Fruit fly (Drosophila melanogaster) whole organism, pupa: ENCODE measurements around the gene CG6254.

Experiments used
- CG10348 ChIP-seq: fragments of 200-800 bp; sonication (Bioruptor generic); IDR thresholded peaks from 2 replicates; pipeline ENCODE4 v1.3.6; 2022; ENCODE audit warnings: missing biosample characterization, missing genetic modification characterization
- CG12605 ChIP-seq: fragments of 200-800 bp; sonication (Bioruptor generic); IDR thresholded peaks from 2 replicates; pipeline ENCODE4 v1.3.6; 2022; ENCODE audit warnings: missing biosample characterization, missing genetic modification characterization
- CG13204 ChIP-seq: fragments of 200-800 bp; sonication (Bioruptor generic); optimal IDR thresholded peaks from 2 replicates; lab custom pipeline; 2018; ENCODE audit warnings: missing biosample characterization, mild to moderate bottlenecking, missing genetic modification characterization, moderate library complexity
- CG14655 ChIP-seq: fragments of 200-800 bp; sonication (Bioruptor generic); optimal IDR thresholded peaks from 3 replicates; lab custom pipeline; 2017; ENCODE audit warnings: mild to moderate bottlenecking, missing biosample characterization, missing genetic modification reagents, missing genetic modification characterization
- CG15710 ChIP-seq: fragments of 200-800 bp; sonication (Bioruptor generic); optimal IDR thresholded peaks from 2 replicates; lab custom pipeline; 2018; ENCODE audit warnings: missing biosample characterization, mild to moderate bottlenecking, missing genetic modification characterization, moderate library complexity
- CG17806 ChIP-seq: fragments of 200-800 bp; sonication (Bioruptor generic); optimal IDR thresholded peaks from 2 replicates; lab custom pipeline; 2018; ENCODE audit warnings: missing biosample characterization, mild to moderate bottlenecking, missing genetic modification characterization, moderate library complexity
- CG32121 ChIP-seq: fragments of 200-800 bp; sonication (Bioruptor generic); IDR thresholded peaks from 2 replicates; pipeline ENCODE4 v1.3.6; 2022; ENCODE audit warnings: missing biosample characterization, missing genetic modification characterization
- CG34367 ChIP-seq: fragments of 200-800 bp; sonication (Bioruptor generic); optimal IDR thresholded peaks from 2 replicates; lab custom pipeline; 2018; ENCODE audit warnings: missing biosample characterization, mild to moderate bottlenecking, missing genetic modification characterization
- CG4496 ChIP-seq: fragments of 200-800 bp; sonication (Bioruptor generic); IDR thresholded peaks from 3 replicates; pipeline ENCODE4 v1.3.6; 2022; ENCODE audit warnings: missing biosample characterization, missing genetic modification characterization
- CG8159 ChIP-seq: fragments of 200-800 bp; sonication (Bioruptor generic); optimal IDR thresholded peaks from 3 replicates; lab custom pipeline; 2018; ENCODE audit warnings: missing biosample characterization, mild to moderate bottlenecking, missing genetic modification characterization, moderate library complexity
- CG8301 ChIP-seq: fragments of 200-800 bp; sonication (Bioruptor generic); optimal IDR thresholded peaks from 2 replicates; lab custom pipeline; 2018; ENCODE audit warnings: missing biosample characterization, mild to moderate bottlenecking, missing genetic modification characterization
- CG9948 ChIP-seq: fragments of 200-800 bp; sonication (Bioruptor generic); optimal IDR thresholded peaks from 2 replicates; lab custom pipeline; 2018; ENCODE audit warnings: missing biosample characterization, mild to moderate bottlenecking, missing genetic modification characterization, moderate library complexity
- D1 ChIP-seq: fragments of 200-800 bp; sonication (Bioruptor generic); optimal IDR thresholded peaks from 2 replicates; lab custom pipeline; 2018; ENCODE audit warnings: missing biosample characterization, mild to moderate bottlenecking, missing genetic modification characterization, moderate library complexity
- EcR ChIP-seq: fragments of 200-800 bp; sonication (Bioruptor generic); optimal IDR thresholded peaks from 3 replicates; lab custom pipeline; 2019; ENCODE audit warnings: missing biosample characterization, missing genetic modification characterization, mild to moderate bottlenecking, moderate library complexity, missing genetic modification reagents
- Ets98B ChIP-seq: fragments of 200-800 bp; sonication (Bioruptor generic); IDR thresholded peaks from 2 replicates; pipeline ENCODE4 v1.3.6; 2022; ENCODE audit warnings: missing biosample characterization, missing genetic modification characterization
- Pif1A ChIP-seq: fragments of 200-800 bp; sonication (Bioruptor generic); optimal IDR thresholded peaks from 3 replicates; lab custom pipeline; 2016; ENCODE audit warnings: missing biosample characterization, missing genetic modification characterization
- Pif1B ChIP-seq: fragments of 200-800 bp; sonication (Bioruptor generic); optimal IDR thresholded peaks from 3 replicates; lab custom pipeline; 2016; ENCODE audit warnings: missing biosample characterization, missing genetic modification characterization
- Snoo ChIP-seq: fragments of 200-800 bp; sonication (Bioruptor generic); optimal IDR thresholded peaks from 3 replicates; lab custom pipeline; 2017; ENCODE audit warnings: missing biosample characterization, mild to moderate bottlenecking, missing genetic modification characterization, inconsistent platforms
- fd96Ca ChIP-seq: fragments of 200-800 bp; sonication (Bioruptor generic); IDR thresholded peaks from 3 replicates; pipeline ENCODE4 v1.3.6; 2022; ENCODE audit warnings: missing biosample characterization, missing genetic modification characterization
- gl ChIP-seq: fragments of 200-800 bp; sonication (Bioruptor generic); optimal IDR thresholded peaks from 2 replicates; lab custom pipeline; 2018; ENCODE audit warnings: missing biosample characterization, mild to moderate bottlenecking, missing genetic modification characterization
- rn ChIP-seq: fragments of 200-800 bp; sonication (Bioruptor generic); IDR thresholded peaks from 2 replicates; pipeline ENCODE4 v1.3.6; 2022; ENCODE audit warnings: missing biosample characterization, missing genetic modification characterization

Gene CG6254

DNA sequence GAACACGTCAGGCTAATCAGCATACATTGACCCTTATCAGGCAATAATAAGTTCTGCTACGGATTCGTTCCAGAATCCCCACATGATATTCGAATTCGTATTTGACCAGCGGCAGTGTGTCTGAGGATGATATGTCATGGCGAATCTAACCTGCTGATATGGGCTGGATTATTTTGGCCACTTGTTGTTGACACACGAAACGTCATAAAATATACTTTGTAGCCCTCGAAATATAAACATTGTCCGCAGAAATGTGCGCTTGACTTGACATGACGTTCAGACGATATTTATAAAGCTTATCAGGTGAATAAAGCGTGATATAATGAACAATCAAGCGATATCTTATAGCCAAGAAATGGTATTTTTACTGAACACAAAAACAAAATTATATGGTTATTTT is 5.2 kb upstream of the CG6254 start:
- TF ChIP-seq EcR (GFP tag; lab: Kevin White, UChicago) (no peak), CG14655 (GFP tag; lab: Kevin White, UChicago) (no peak), CG12605 (no peak), CG34367 (no peak), CG17806 (tag; lab: Kevin White, UChicago) (no peak), CG15710 (tag; lab: Kevin White, UChicago) (no peak), Pif1B (GFP tag; lab: Kevin White, UChicago) (no peak), fd96Ca (no peak), gl (tag; lab: Kevin White, UChicago) (no peak), CG9948 (no peak), rn (GFP tag; lab: Robert Waterston, UW) (no peak)
- TF ChIP-seq, all 21 proteins: peak for 0

- TF ChIP-seq Pif1B (GFP tag; lab: Kevin White, UChicago), result no peak
- peak; percentile 38; the same call in 1 of the 2 replicates for TF ChIP-seq rn (GFP tag; lab: Robert Waterston, UW)
- TF ChIP-seq CG4496 (GFP tag; lab: Robert Waterston, UW), result peak; percentile 84; the same call in 2 of the 3 replicates
- TF ChIP-seq Ets98B (GFP tag; lab: Robert Waterston, UW), result peak; percentile 73
- TF ChIP-seq EcR (GFP tag; lab: Kevin White, UChicago), result no peak
- TF ChIP-seq CG8159 (tag; lab: Kevin White, UChicago), result no peak
- no peak for TF ChIP-seq Snoo (tag; lab: Kevin White, UChicago)
- TF ChIP-seq fd96Ca, result peak; percentile 46; the same call in 1 of the 3 replicates
- TF ChIP-seq CG12605, result peak; percentile 56
- peak; percentile 60 for TF ChIP-seq CG8301 (tag; lab: Kevin White, UChicago)
- TF ChIP-seq gl (tag; lab: Kevin White, UChicago), result no peak
- TF ChIP-seq Pif1A (GFP tag; lab: Kevin White, UChicago), result no peak
- TF ChIP-seq CG9948, result no peak
- no peak for TF ChIP-seq D1 (tag; lab: Kevin White, UChicago)
- peak; percentile 74 for TF ChIP-seq CG32121 (GFP tag; lab: Robert Waterston, UW)
- no peak for TF ChIP-seq CG15710 (tag; lab: Kevin White, UChicago)
- no peak for TF ChIP-seq CG13204 (GFP tag; lab: Kevin White, UChicago)
- TF ChIP-seq CG17806 (tag; lab: Kevin White, UChicago), result peak; percentile 35
- TF ChIP-seq CG34367, result no peak
- TF ChIP-seq CG10348, result no peak
- TF ChIP-seq CG14655 (GFP tag; lab: Kevin White, UChicago), result no peak
These were observed 7.0 kb downstream of the CG6254 start for dm6 chr3R:10153957-10154685.

dm6 chr3R:10151830-10152513 is 9.2 kb downstream of the CG6254 start, which contains the start of gene CG34303:
TSS of gene CG34303 (minus strand) at chr3R:10151880.
- TF ChIP-seq Pif1A (GFP tag; lab: Kevin White, UChicago) (no peak), gl (tag; lab: Kevin White, UChicago) (no peak), CG14655 (GFP tag; lab: Kevin White, UChicago) (no peak)

- no peak for TF ChIP-seq gl (tag; lab: Kevin White, UChicago)
- no peak for TF ChIP-seq CG8301 (tag; lab: Kevin White, UChicago)
- TF ChIP-seq CG15710 (tag; lab: Kevin White, UChicago), result no peak
- TF ChIP-seq, all 21 proteins: peak for 0
These were observed 10.6 kb downstream of the CG6254 start for dm6 chr3R:10150555-10150954.

- TF ChIP-seq CG10348, result no peak
- no peak for TF ChIP-seq CG8301 (tag; lab: Kevin White, UChicago)
- TF ChIP-seq CG15710 (tag; lab: Kevin White, UChicago), result no peak
- no peak for TF ChIP-seq Snoo (tag; lab: Kevin White, UChicago)
- TF ChIP-seq CG4496 (GFP tag; lab: Robert Waterston, UW), result no peak
- no peak for TF ChIP-seq CG32121 (GFP tag; lab: Robert Waterston, UW)
- no peak for TF ChIP-seq CG14655 (GFP tag; lab: Kevin White, UChicago)
- no peak for TF ChIP-seq Pif1B (GFP tag; lab: Kevin White, UChicago)
- TF ChIP-seq fd96Ca, result no peak
- no peak for TF ChIP-seq gl (tag; lab: Kevin White, UChicago)
- TF ChIP-seq CG34367, result no peak
- TF ChIP-seq D1 (tag; lab: Kevin White, UChicago), result no peak
- no peak for TF ChIP-seq CG17806 (tag; lab: Kevin White, UChicago)
- no peak for TF ChIP-seq CG8159 (tag; lab: Kevin White, UChicago)
- TF ChIP-seq rn (GFP tag; lab: Robert Waterston, UW), result no peak
These were observed 11.3 kb downstream of the CG6254 start for dm6 chr3R:10149667-10150398.
